Fruit fly (Drosophila melanogaster): ENCODE data around the gene Rpn7.

Rpn7 gene

dm6 chr3R:22447874-22448254 lies 14.0 kb downstream of the Rpn7 start, which contains the start of gene CG34376 (continued):
- peak; percentile 47 for TF ChIP-seq CG13424 (tag; optimal IDR thresholded peaks at IDR 0.05)
- peak; percentile 62 for TF ChIP-seq Rfx (GFP tag; IDR thresholded peaks at IDR 0.05)
- peak; percentile 54 for TF ChIP-seq Nf-YC (tag; optimal IDR thresholded peaks at IDR 0.05)
- TF ChIP-seq CG3065 (GFP tag; optimal IDR thresholded peaks at IDR 0.05), result no peak
- TF ChIP-seq CG11398 (GFP tag; optimal IDR thresholded peaks at IDR 0.05), result no peak
- TF ChIP-seq ara (GFP tag; IDR thresholded peaks at IDR 0.05), result peak; percentile 51
- TF ChIP-seq klu (GFP tag; IDR thresholded peaks at IDR 0.05), result peak; percentile 34; the same call in 1 of the 2 replicates
- peak; percentile 32 for TF ChIP-seq MTF-1 (GFP tag; optimal IDR thresholded peaks at IDR 0.05; ENCODE audit: borderline replicate concordance)
- peak; percentile 41; the same call in 1 of the 2 replicates for TF ChIP-seq sna (GFP tag; IDR thresholded peaks at IDR 0.05; ENCODE audit: partially characterized antibody)
- peak; percentile 27 for TF ChIP-seq salm (tag; optimal IDR thresholded peaks at IDR 0.05)
- peak; percentile 44; the same call in 1 of the 2 replicates for TF ChIP-seq ato (GFP tag; IDR thresholded peaks at IDR 0.05; ENCODE audit: partially characterized antibody)
- TF ChIP-seq CG10543 (GFP tag; optimal IDR thresholded peaks at IDR 0.05), result peak; percentile 77
- TF ChIP-seq Vsx1 (GFP tag; optimal IDR thresholded peaks at IDR 0.05), result peak; percentile 38
- TF ChIP-seq CG17186 (GFP tag; optimal IDR thresholded peaks at IDR 0.05), result peak; percentile 62
- TF ChIP-seq CG1233 (GFP tag; optimal IDR thresholded peaks at IDR 0.05), result peak; percentile 10
- TF ChIP-seq CG8924 (tag; optimal IDR thresholded peaks at IDR 0.05), result peak; percentile 65
- peak; percentile 67 for TF ChIP-seq Opbp (GFP tag; IDR thresholded peaks at IDR 0.05; ENCODE audit: partially characterized antibody)
- no peak for TF ChIP-seq tll (GFP tag; optimal IDR thresholded peaks at IDR 0.05)
- peak; percentile 1 for TF ChIP-seq CG1647 (GFP tag; optimal IDR thresholded peaks at IDR 0.05)
- peak; percentile 17; the same call in 2 of the 3 replicates for TF ChIP-seq tgo (GFP tag; IDR thresholded peaks at IDR 0.05)
- TF ChIP-seq danr (GFP tag; IDR thresholded peaks at IDR 0.05), result no peak
- peak; percentile 100 for TF ChIP-seq crol (GFP tag; IDR thresholded peaks at IDR 0.05)
- TF ChIP-seq Hr39 (optimal IDR thresholded peaks at IDR 0.05), result no peak
- peak; percentile 40 for TF ChIP-seq CG18764 (GFP tag; optimal IDR thresholded peaks at IDR 0.05)
- TF ChIP-seq sens (GFP tag), result peak; percentile 89
- TF ChIP-seq CG1603 (tag; optimal IDR thresholded peaks at IDR 0.05), result peak; percentile 72
- TF ChIP-seq slbo (GFP tag; IDR thresholded peaks at IDR 0.05), result peak; percentile 66
- no peak for TF ChIP-seq CG1529 (GFP tag; optimal IDR thresholded peaks at IDR 0.05)
- TF ChIP-seq CG10979 (tag; optimal IDR thresholded peaks at IDR 0.05), result peak; percentile 2
- TF ChIP-seq fd64A (GFP tag; optimal IDR thresholded peaks at IDR 0.05), result no peak
- TF ChIP-seq Awh (GFP tag; IDR thresholded peaks at IDR 0.05), result peak; percentile 25; the same call in 1 of the 2 replicates
- TF ChIP-seq row (GFP tag; IDR thresholded peaks at IDR 0.05), result peak; percentile 57
- peak; percentile 23 for TF ChIP-seq CG9876 (GFP tag; optimal IDR thresholded peaks at IDR 0.05)
- no peak for TF ChIP-seq CG10321 (GFP tag; IDR thresholded peaks at IDR 0.05)
- no peak for TF ChIP-seq Bteb2 (GFP tag; optimal IDR thresholded peaks at IDR 0.05)
- TF ChIP-seq nau (GFP tag; optimal IDR thresholded peaks at IDR 0.05), result peak; percentile 29
- no peak; the same call in 2 of the 3 replicates for TF ChIP-seq knrl (GFP tag; IDR thresholded peaks at IDR 0.05; ENCODE audit: partially characterized antibody)
- TF ChIP-seq NfI (GFP tag; optimal IDR thresholded peaks at IDR 0.05), result peak; percentile 49
- TF ChIP-seq CG13296 (GFP tag; optimal IDR thresholded peaks at IDR 0.05), result peak; percentile 4
- TF ChIP-seq B-H2 (GFP tag; optimal IDR thresholded peaks at IDR 0.05), result peak; percentile 28
- peak; percentile 31 for TF ChIP-seq sob (GFP tag; IDR thresholded peaks at IDR 0.05)
- peak; percentile 60; the same call in 2 of the 3 replicates for TF ChIP-seq ken (GFP tag; IDR thresholded peaks at IDR 0.05)
- TF ChIP-seq tap (tag; optimal IDR thresholded peaks at IDR 0.05), result no peak
- peak; percentile 28 for TF ChIP-seq CG6765 (GFP tag; optimal IDR thresholded peaks at IDR 0.05)
- TF ChIP-seq stc (GFP tag; IDR thresholded peaks at IDR 0.05), result peak; percentile 23; the same call in 1 of the 2 replicates
- peak; percentile 33 for TF ChIP-seq Aef1 (GFP tag; IDR thresholded peaks at IDR 0.05)
- 0 out of 2 replicates have a peak, but pooled peaks have one; percentile 15 for TF ChIP-seq CG6689 (GFP tag; IDR thresholded peaks at IDR 0.05)
- no peak for TF ChIP-seq fd96Cb (tag; optimal IDR thresholded peaks at IDR 0.05)
- TF ChIP-seq CG14014 (GFP tag; IDR thresholded peaks at IDR 0.05), result peak; percentile 41
- 0 out of 3 replicates have a peak, but pooled peaks have one; percentile 61 for TF ChIP-seq CG2199 (GFP tag; IDR thresholded peaks at IDR 0.05)
- TF ChIP-seq abd-A (tag; optimal IDR thresholded peaks at IDR 0.05), result peak; percentile 88
